Worm (Caenorhabditis elegans): Measurements from ENCODE around the gene nhr-201.

nhr-201 gene

ce11 chrV:428844-429243, 35.8 kb upstream of the nhr-201 start, which contains the start of gene B0554.4:
TSS of gene B0554.4 (plus strand) at chrV:429144.
- TF ChIP-seq sma-3 (GFP tag; optimal IDR thresholded peaks at IDR 0.05) (no peak), ceh-82 (tag; optimal IDR thresholded peaks at IDR 0.05) (no peak)

DNA sequence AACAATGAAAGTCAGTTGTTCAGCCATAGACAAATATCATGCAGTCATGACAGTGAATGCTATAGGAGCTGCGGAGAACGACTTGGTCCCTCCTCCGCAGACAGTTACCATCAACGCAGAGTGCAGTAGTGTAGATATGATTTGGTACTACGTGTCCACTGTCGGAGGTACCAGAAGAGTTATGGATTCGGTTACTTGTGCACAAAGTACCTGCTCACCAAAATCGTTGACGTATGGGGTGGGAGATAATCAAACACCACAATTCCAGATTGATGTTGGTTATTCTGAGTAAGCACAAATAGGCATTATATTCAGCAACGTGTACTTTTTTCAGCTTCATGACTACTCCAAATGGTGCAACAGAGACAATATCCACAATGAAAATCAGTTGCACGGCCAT, 31.6 kb upstream of the nhr-201 start:
- TF ChIP-seq sem-4 (tag; optimal IDR thresholded peaks at IDR 0.05) (no peak), C34F6.9 (tag; optimal IDR thresholded peaks at IDR 0.05) (no peak), mbf-1 (tag; optimal IDR thresholded peaks at IDR 0.05) (no peak), R02D3.7 (tag; optimal IDR thresholded peaks at IDR 0.05) (no peak), nhr-11 (tag; optimal IDR thresholded peaks at IDR 0.05) (no peak)

- TF ChIP-seq nhr-77 (tag; optimal IDR thresholded peaks at IDR 0.05) = no peak
- TF ChIP-seq lin-11 (tag; optimal IDR thresholded peaks at IDR 0.05) = no peak
- no peak for TF ChIP-seq alr-1 (tag; optimal IDR thresholded peaks at IDR 0.05)
Observed at ce11 chrV:433898-434297, 30.7 kb upstream of the nhr-201 start, which contains the start of gene B0554.2. TSS of gene B0554.2 (plus strand) at chrV:434198.

DNA sequence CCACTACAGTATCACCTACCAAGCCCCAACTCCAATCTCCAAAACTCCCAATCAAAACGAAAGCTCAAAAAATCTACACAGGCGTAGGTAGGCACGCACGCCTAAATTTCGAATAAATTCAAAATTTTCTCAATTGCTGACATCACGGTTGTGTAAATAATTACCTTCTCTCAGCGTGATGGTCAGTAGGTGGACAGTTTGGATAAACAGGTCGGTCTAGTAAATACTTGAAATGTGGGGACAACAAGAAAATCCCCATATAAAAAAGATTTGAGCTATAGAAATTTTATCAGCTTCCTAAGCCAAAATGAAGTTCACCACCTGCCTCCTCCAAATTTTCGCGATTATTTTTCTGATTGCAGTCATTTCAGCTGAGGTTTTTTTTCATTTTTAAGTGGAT, 26.5 kb upstream of the nhr-201 start, which contains the start of gene B0554.1:
TSS of gene B0554.1 (plus strand) at position 301 of the 400 bp plus-strand sequence.
- TF ChIP-seq nhr-6 (tag; optimal IDR thresholded peaks at IDR 0.05) (no peak), elt-3 (tag; optimal IDR thresholded peaks at IDR 0.05) (no peak), nhr-23 (tag; optimal IDR thresholded peaks at IDR 0.05) (no peak), lin-13 (GFP tag; optimal IDR thresholded peaks at IDR 0.05) (no peak), lin-11 (tag; optimal IDR thresholded peaks at IDR 0.05) (no peak), sem-4 (tag; optimal IDR thresholded peaks at IDR 0.05) (no peak)

DNA sequence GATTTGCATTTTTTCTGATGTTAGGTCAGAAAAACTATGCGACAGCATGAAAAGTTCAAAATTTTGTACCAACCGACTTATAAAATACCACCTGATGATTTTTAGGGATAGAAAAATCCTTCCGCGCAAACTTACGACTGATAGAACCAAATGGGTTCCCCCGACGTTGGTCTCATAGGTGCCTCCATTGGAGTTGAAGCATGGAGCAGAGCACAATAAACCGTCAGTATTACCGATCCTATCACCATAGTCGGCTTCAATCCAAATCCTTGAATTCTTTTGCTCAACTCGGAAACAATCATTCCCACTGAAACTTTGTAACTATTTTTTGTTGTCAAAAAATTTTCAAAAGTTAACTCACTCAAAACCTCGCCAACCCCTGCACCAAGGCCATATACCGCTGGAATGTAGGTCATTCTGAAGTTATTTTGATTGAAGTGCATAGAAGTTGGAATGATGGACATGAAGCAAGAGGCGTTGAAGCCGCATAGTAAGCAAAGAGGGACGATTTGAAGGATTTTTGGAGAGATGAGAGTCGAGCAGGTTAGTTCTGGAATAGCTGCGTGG, 25.4 kb upstream of the nhr-201 start:
- TF ChIP-seq egl-27 (tag; optimal IDR thresholded peaks at IDR 0.05) = no peak
- TF ChIP-seq gmeb-1 (tag; optimal IDR thresholded peaks at IDR 0.05) = no peak
- no peak for TF ChIP-seq lin-39 (tag; optimal IDR thresholded peaks at IDR 0.05)
- TF ChIP-seq peb-1 (tag; optimal IDR thresholded peaks at IDR 0.05) = no peak
- TF ChIP-seq mbf-1 (tag; optimal IDR thresholded peaks at IDR 0.05) = no peak
- TF ChIP-seq nhr-25 (tag; optimal IDR thresholded peaks at IDR 0.05) = no peak
- no peak for TF ChIP-seq sma-9 (GFP tag; optimal IDR thresholded peaks at IDR 0.05)
- TF ChIP-seq sma-9 (tag; optimal IDR thresholded peaks at IDR 0.05) = no peak
- no peak for TF ChIP-seq ceh-16 (tag; optimal IDR thresholded peaks at IDR 0.05)
- TF ChIP-seq skn-1 (tag; optimal IDR thresholded peaks at IDR 0.05) = no peak
- TF ChIP-seq mab-5 (tag; optimal IDR thresholded peaks at IDR 0.05) = no peak
- TF ChIP-seq elt-1 (tag; optimal IDR thresholded peaks at IDR 0.05) = no peak
- no peak for TF ChIP-seq C34F6.9 (tag; optimal IDR thresholded peaks at IDR 0.05)
- no peak for TF ChIP-seq nhr-12 (tag; optimal IDR thresholded peaks at IDR 0.05)
- TF ChIP-seq unc-55 (GFP tag; optimal IDR thresholded peaks at IDR 0.05) = no peak
- TF ChIP-seq snpc-4 (tag; optimal IDR thresholded peaks at IDR 0.05) = no peak
- TF ChIP-seq R02D3.7 (tag; optimal IDR thresholded peaks at IDR 0.05) = no peak
- TF ChIP-seq nhr-10 (tag; optimal IDR thresholded peaks at IDR 0.05) = no peak
- no peak for TF ChIP-seq nhr-237 (tag; optimal IDR thresholded peaks at IDR 0.05)

DNA sequence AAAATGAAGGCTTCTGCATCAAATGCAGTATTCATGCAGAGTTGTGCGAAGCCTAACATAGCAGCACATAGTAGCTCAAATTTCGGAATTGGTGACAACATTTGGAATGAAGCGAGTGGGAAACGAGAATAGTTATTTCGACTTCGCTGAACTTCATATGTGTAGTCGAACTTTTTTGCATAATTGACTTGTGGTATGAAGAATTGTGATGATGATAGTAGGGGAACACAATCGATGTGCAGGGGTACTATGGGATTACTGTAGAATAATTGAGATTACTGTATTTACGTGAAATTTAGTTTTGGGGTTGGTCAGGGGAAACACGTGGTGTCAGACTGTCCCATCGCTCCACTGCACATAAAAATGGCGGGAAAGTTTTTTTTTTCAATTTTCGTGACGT, 23.7 kb upstream of the nhr-201 start, which contains the start of gene B0554.7:
TSS of gene B0554.7 (minus strand) at position 101 of the 400 bp plus-strand sequence.
- TF ChIP-seq alr-1 (tag; optimal IDR thresholded peaks at IDR 0.05) (no peak), Y55F3AM.14 (GFP tag; optimal IDR thresholded peaks at IDR 0.05) (no peak), nhr-6 (tag; optimal IDR thresholded peaks at IDR 0.05) (no peak), nhr-77 (tag; optimal IDR thresholded peaks at IDR 0.05) (no peak), mbf-1 (tag; optimal IDR thresholded peaks at IDR 0.05) (no peak), fos-1 (tag; optimal IDR thresholded peaks at IDR 0.05) (no peak), nhr-237 (tag; optimal IDR thresholded peaks at IDR 0.05) (no peak), unc-55 (GFP tag; optimal IDR thresholded peaks at IDR 0.05) (no peak), nhr-129 (tag; optimal IDR thresholded peaks at IDR 0.05) (no peak), nhr-11 (tag; optimal IDR thresholded peaks at IDR 0.05) (no peak), blmp-1 (tag; optimal IDR thresholded peaks at IDR 0.05; ENCODE audit: insufficient read depth) (no peak), gmeb-1 (tag; optimal IDR thresholded peaks at IDR 0.05) (no peak), sem-4 (tag; optimal IDR thresholded peaks at IDR 0.05) (no peak), skn-1 (tag; optimal IDR thresholded peaks at IDR 0.05) (no peak), elt-3 (tag; optimal IDR thresholded peaks at IDR 0.05) (no peak), ztf-4 (tag; optimal IDR thresholded peaks at IDR 0.05) (no peak), egl-27 (tag; optimal IDR thresholded peaks at IDR 0.05) (no peak), peb-1 (tag; optimal IDR thresholded peaks at IDR 0.05) (no peak)
